Worm (Caenorhabditis elegans): ENCODE results near the gene Y97E10AR.1.

ce11 chrV:8046706-8047105 is 45.4 kb downstream of the Y97E10AR.1 start, which contains the start of gene ZC513.3:
- TF ChIP-seq rpc-1 (optimal IDR thresholded peaks at IDR 0.05) (no peak), rpc-1 (tag; optimal IDR thresholded peaks at IDR 0.05) (no peak), ama-1 (optimal IDR thresholded peaks at IDR 0.05) (no peak), ama-1 (GFP tag; optimal IDR thresholded peaks at IDR 0.05) (no peak), sptf-2 (GFP tag; optimal IDR thresholded peaks at IDR 0.05) (no peak), unc-62 (GFP tag; optimal IDR thresholded peaks at IDR 0.05) (no peak), lsy-27 (tag; optimal IDR thresholded peaks at IDR 0.05; ENCODE audit: borderline replicate concordance, insufficient read depth) (no peak), madf-3 (GFP tag; IDR thresholded peaks at IDR 0.05) (no peak), ztf-6 (GFP tag; IDR thresholded peaks at IDR 0.05) (no peak)

Data from whole organism, young adult.